Worm (Caenorhabditis elegans) whole organism, L1 larva: Measurements from ENCODE around the gene cup-16.

Source experiments
- C04F5.9 ChIP-seq: sonication (generic microtip); optimal IDR thresholded peaks from 2 replicates; lab custom pipeline; 2016; ENCODE audit warnings: missing genetic modification characterization, missing compliant biosample characterization
- F16B12.6 ChIP-seq: fragments of 150-350 bp; optimal IDR thresholded peaks from 2 replicates; lab custom pipeline; 2014; ENCODE audit warnings: missing biosample characterization, missing genetic modification characterization
- Y116A8C.19 ChIP-seq: sonication (generic microtip); optimal IDR thresholded peaks from 2 replicates; lab custom pipeline; 2016; ENCODE audit warnings: missing compliant biosample characterization, missing genetic modification characterization, borderline replicate concordance
- aha-1 ChIP-seq: fragments of 150-350 bp; optimal IDR thresholded peaks from 2 replicates; lab custom pipeline; 2014; ENCODE audit warnings: missing biosample characterization, missing genetic modification characterization
- alr-1 ChIP-seq: fragments of 200-800 bp; sonication (Bioruptor generic); optimal IDR thresholded peaks from 2 replicates; lab custom pipeline; 2018; ENCODE audit warnings: borderline replicate concordance, mild to moderate bottlenecking, missing genetic modification characterization, missing compliant biosample characterization
- ama-1 ChIP-seq: fragments of 150-350 bp; optimal IDR thresholded peaks from 2 replicates; lab custom pipeline; 2014
- ceh-8 ChIP-seq: fragments of 200-800 bp; sonication (Bioruptor generic); optimal IDR thresholded peaks from 2 replicates; lab custom pipeline; 2018; ENCODE audit warnings: mild to moderate bottlenecking, missing genetic modification characterization, moderate library complexity, missing compliant biosample characterization
- ceh-82 ChIP-seq, 3 experiments: fragments of 150-350 bp in 1 of 3; sonication (generic microtip) in 2 of 3; optimal IDR thresholded peaks; 2 replicates each; lab custom pipeline; 2014 to 2017; ENCODE audit warnings: missing biosample characterization in 3 of 3, missing genetic modification characterization in 3 of 3
- dpl-1 ChIP-seq, 3 experiments: fragments of 150-350 bp in 2 of 3; sonication (generic microtip) in 1 of 3; optimal IDR thresholded peaks; 2 replicates each; lab custom pipeline; 2014 to 2017; ENCODE audit warnings: missing biosample characterization in 3 of 3, missing genetic modification characterization in 3 of 3, missing genetic modification reagents in 3 of 3
- dsc-1 ChIP-seq: sonication (generic microtip); optimal IDR thresholded peaks from 2 replicates; lab custom pipeline; 2016; ENCODE audit warnings: mild to moderate bottlenecking, missing genetic modification characterization, missing compliant biosample characterization
- efl-1 ChIP-seq, 4 experiments: fragments of 150-350 bp; optimal IDR thresholded peaks in 3 of 4; peaks in 1 of 4; 1 replicate in 1 of 4; 2 replicates in 3 of 4; lab custom pipeline; 2014; ENCODE audit warnings: missing biosample characterization in 2 of 4, missing genetic modification characterization in 2 of 4, missing genetic modification reagents in 2 of 4
- efl-3 ChIP-seq: fragments of 200-800 bp; sonication (Bioruptor generic); optimal IDR thresholded peaks from 2 replicates; lab custom pipeline; 2018; ENCODE audit warnings: mild to moderate bottlenecking, missing genetic modification characterization, missing compliant biosample characterization
- elt-3 ChIP-seq, 6 experiments: fragments of 150-350 bp in 1 of 6; sonication (generic microtip); optimal IDR thresholded peaks; 2 replicates each; lab custom pipeline; 2017 to 2018; ENCODE audit warnings: missing biosample characterization in 6 of 6, missing genetic modification characterization in 6 of 6, inconsistent platforms in 1 of 6
- fkh-10 ChIP-seq: sonication (generic microtip); optimal IDR thresholded peaks from 2 replicates; lab custom pipeline; 2017; ENCODE audit warnings: missing biosample characterization, missing genetic modification reagents, missing genetic modification characterization
- fkh-4 ChIP-seq: sonication (generic microtip); optimal IDR thresholded peaks from 2 replicates; lab custom pipeline; 2016; ENCODE audit warnings: missing compliant biosample characterization, missing genetic modification characterization, borderline replicate concordance
- hpl-2 ChIP-seq: fragments of 150-350 bp; optimal IDR thresholded peaks from 2 replicates; lab custom pipeline; 2014; ENCODE audit warnings: missing biosample characterization, missing genetic modification reagents, missing genetic modification characterization
- irx-1 ChIP-seq: sonication (generic microtip); optimal IDR thresholded peaks from 2 replicates; lab custom pipeline; 2016; ENCODE audit warnings: missing genetic modification characterization, missing compliant biosample characterization
- jun-1 ChIP-seq: fragments of 150-350 bp; optimal IDR thresholded peaks from 2 replicates; lab custom pipeline; 2014; ENCODE audit warnings: missing biosample characterization, missing genetic modification reagents, missing genetic modification characterization
- lin-15B ChIP-seq: fragments of 150-350 bp; sonication (generic microtip); optimal IDR thresholded peaks from 3 replicates; lab custom pipeline; 2014; ENCODE audit warnings: missing biosample characterization, missing genetic modification characterization
- lin-35 ChIP-seq, 2 experiments: fragments of 150-350 bp; optimal IDR thresholded peaks; 2 replicates each; lab custom pipeline; 2014; ENCODE audit warnings: missing biosample characterization in 2 of 2, missing genetic modification characterization in 2 of 2, missing genetic modification reagents in 2 of 2
- lin-39 ChIP-seq: fragments of 150-350 bp; optimal IDR thresholded peaks from 2 replicates; lab custom pipeline; 2014; ENCODE audit warnings: missing biosample characterization, missing genetic modification reagents, missing genetic modification characterization
- lsy-2 ChIP-seq, 2 experiments: fragments of 150-350 bp; optimal IDR thresholded peaks; 2 replicates each; lab custom pipeline; 2014; ENCODE audit warnings: missing biosample characterization in 2 of 2, missing genetic modification characterization in 2 of 2
- mab-9 ChIP-seq: fragments of 200-800 bp; sonication (Bioruptor generic); IDR thresholded peaks from 2 replicates; pipeline ENCODE4 v1.3.6; 2022; ENCODE audit warnings: missing genetic modification reagents, missing genetic modification characterization, missing compliant biosample characterization
- mef-2 ChIP-seq: fragments of 150-350 bp; optimal IDR thresholded peaks from 2 replicates; lab custom pipeline; 2014; ENCODE audit warnings: missing biosample characterization, missing genetic modification characterization
- nhr-28 ChIP-seq: fragments of 150-350 bp; optimal IDR thresholded peaks from 2 replicates; lab custom pipeline; 2014; ENCODE audit warnings: missing biosample characterization, missing genetic modification characterization
- nhr-47 ChIP-seq: sonication (generic microtip); optimal IDR thresholded peaks from 2 replicates; lab custom pipeline; 2016; ENCODE audit warnings: mild to moderate bottlenecking, missing genetic modification characterization, moderate library complexity, missing compliant biosample characterization
- nhr-71 ChIP-seq: sonication (generic microtip); optimal IDR thresholded peaks from 2 replicates; lab custom pipeline; 2016; ENCODE audit warnings: mild to moderate bottlenecking, missing genetic modification characterization, moderate library complexity, missing compliant biosample characterization
- nhr-76 ChIP-seq: sonication (generic microtip); optimal IDR thresholded peaks from 2 replicates; lab custom pipeline; 2017; ENCODE audit warnings: missing biosample characterization, missing genetic modification characterization
- nhr-84 ChIP-seq: sonication (generic microtip); optimal IDR thresholded peaks from 2 replicates; lab custom pipeline; 2017; ENCODE audit warnings: missing biosample characterization, missing genetic modification characterization
- pag-3 ChIP-seq: sonication (generic microtip); optimal IDR thresholded peaks from 2 replicates; lab custom pipeline; 2017; ENCODE audit warnings: missing genetic modification characterization, mild to moderate bottlenecking, missing compliant biosample characterization, antibody characterized with exemption, borderline replicate concordance; ENCODE audit not compliant: insufficient read depth
- sptf-1 ChIP-seq: fragments of 150-350 bp; optimal IDR thresholded peaks from 2 replicates; lab custom pipeline; 2014; ENCODE audit warnings: missing biosample characterization, missing genetic modification characterization
- swsn-7 ChIP-seq: sonication (generic microtip); optimal IDR thresholded peaks from 2 replicates; lab custom pipeline; 2016; ENCODE audit warnings: missing genetic modification characterization, missing compliant biosample characterization
- tbx-2 ChIP-seq: sonication (generic microtip); optimal IDR thresholded peaks from 2 replicates; lab custom pipeline; 2016; ENCODE audit warnings: missing genetic modification characterization, missing compliant biosample characterization
- tlp-1 ChIP-seq: fragments of 150-350 bp; optimal IDR thresholded peaks from 2 replicates; lab custom pipeline; 2014; ENCODE audit warnings: missing biosample characterization, missing genetic modification characterization
- unc-130 ChIP-seq: fragments of 150-350 bp; optimal IDR thresholded peaks from 2 replicates; lab custom pipeline; 2017; ENCODE audit warnings: missing biosample characterization, missing genetic modification characterization, inconsistent platforms
- unc-30 ChIP-seq: sonication (generic microtip); optimal IDR thresholded peaks from 2 replicates; lab custom pipeline; 2017; ENCODE audit warnings: missing biosample characterization, missing genetic modification characterization
- unc-62 ChIP-seq: fragments of 150-350 bp; optimal IDR thresholded peaks from 2 replicates; lab custom pipeline; 2014; ENCODE audit warnings: missing biosample characterization, missing genetic modification reagents, missing genetic modification characterization
- xbp-1 ChIP-seq: sonication (generic microtip); optimal IDR thresholded peaks from 2 replicates; lab custom pipeline; 2016; ENCODE audit warnings: missing genetic modification characterization, missing compliant biosample characterization
- ztf-4 ChIP-seq: fragments of 150-350 bp; optimal IDR thresholded peaks from 2 replicates; lab custom pipeline; 2014; ENCODE audit warnings: missing biosample characterization, missing genetic modification characterization

Gene cup-16

ce11 chrII:8747246-8747938, 40.4 kb downstream of the cup-16 start (continued):
- TF ChIP-seq ceh-8 (GFP tag; lab: Kevin White, UChicago) (no peak), xbp-1 (tag; lab: Kevin White, UChicago) (no peak), mab-9 (GFP tag; lab: Robert Waterston, UW) (no peak), ztf-4 (peak; percentile 67), lin-35 (GFP tag; optimal IDR thresholded peaks at IDR 0.05; lab: Kevin White, UChicago) (peak in 1 of 2 experiments; percentile 65), pag-3 (tag; lab: Kevin White, UChicago) (no peak), aha-1 (no peak), unc-62 (GFP tag; lab: Kevin White, UChicago) (no peak), fkh-4 (tag; lab: Kevin White, UChicago) (no peak), swsn-7 (tag; lab: Kevin White, UChicago) (no peak), dsc-1 (tag; lab: Kevin White, UChicago) (peak; percentile 2), irx-1 (tag; lab: Kevin White, UChicago) (no peak), nhr-84 (no peak), lin-15B (tag; lab: Kevin White, UChicago) (no peak), nhr-76 (tag; lab: Kevin White, UChicago) (no peak), F16B12.6 (no peak), hpl-2 (GFP tag; lab: Kevin White, UChicago) (peak; percentile 23), ceh-82 (tag; optimal IDR thresholded peaks at IDR 0.05; lab: Kevin White, UChicago) (no peak), tbx-2 (peak; percentile 41), nhr-47 (tag; lab: Kevin White, UChicago) (peak; percentile 73), efl-3 (GFP tag; lab: Kevin White, UChicago) (no peak), unc-30 (tag; lab: Kevin White, UChicago) (no peak), elt-3 (tag; optimal IDR thresholded peaks at IDR 0.05; lab: Kevin White, UChicago) (peak in 3 of 6 experiments; percentile 19 to 74 (median 38)), nhr-71 (tag; lab: Kevin White, UChicago) (peak; percentile 63), fkh-10 (GFP tag; lab: Kevin White, UChicago) (no peak), tlp-1 (tag; lab: Kevin White, UChicago) (no peak), C04F5.9 (peak; percentile 21), dpl-1 (GFP tag; optimal IDR thresholded peaks at IDR 0.05; lab: Kevin White, UChicago) (no peak), unc-130 (tag; lab: Kevin White, UChicago) (no peak), alr-1 (tag; lab: Kevin White, UChicago) (no peak), mef-2 (no peak), Y116A8C.19 (no peak), nhr-28 (no peak), lin-39 (no peak), lsy-2 (tag; optimal IDR thresholded peaks at IDR 0.05; lab: Kevin White, UChicago) (peak in 1 of 2 experiments; percentile 46)

DNA sequence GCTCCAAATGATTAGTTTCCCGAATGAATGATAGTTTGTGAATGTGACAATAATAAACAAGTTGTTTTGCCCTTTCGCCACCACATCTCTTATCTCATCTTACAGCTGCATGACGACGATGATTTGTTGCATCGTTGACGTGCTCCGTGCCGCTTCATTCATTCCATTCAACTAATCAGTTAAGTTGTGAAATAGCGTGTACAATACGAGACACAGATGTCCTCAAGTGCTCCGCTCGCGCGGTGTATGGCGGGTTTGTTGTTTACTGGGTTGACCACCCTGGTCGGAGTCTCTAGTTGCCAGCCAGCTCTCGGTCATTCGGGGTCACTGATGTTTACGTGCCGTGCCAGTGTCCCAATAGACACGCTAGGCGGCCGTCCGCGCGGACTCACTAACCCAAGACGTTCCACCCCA, 41.0 kb downstream of the cup-16 start:
- TF ChIP-seq nhr-28 (no peak), unc-130 (tag; lab: Kevin White, UChicago) (no peak), sptf-1 (tag; lab: Kevin White, UChicago) (no peak), nhr-71 (tag; lab: Kevin White, UChicago) (no peak), ama-1 (no peak), lsy-2 (tag; optimal IDR thresholded peaks at IDR 0.05; lab: Kevin White, UChicago) (no peak), lin-39 (no peak), tbx-2 (no peak), jun-1 (no peak)

DNA sequence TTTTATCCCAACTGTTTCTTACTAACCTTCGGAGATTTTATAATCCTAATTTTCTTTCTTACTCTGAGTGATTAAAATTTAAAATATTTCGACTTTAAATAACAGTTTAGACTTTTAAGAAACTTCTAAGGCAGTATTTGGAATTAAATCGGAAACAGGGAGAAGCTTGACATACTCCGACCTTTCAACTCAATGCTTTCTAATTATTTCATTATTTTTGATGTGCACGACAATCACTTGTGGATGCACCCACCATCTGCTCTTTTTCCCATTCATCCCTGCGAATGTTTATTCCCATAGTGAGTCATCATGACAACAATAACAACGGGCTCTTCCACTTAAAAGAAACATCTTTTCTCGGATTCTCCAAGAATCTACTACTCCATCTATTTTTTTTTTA, 41.7 kb downstream of the cup-16 start:
- TF ChIP-seq efl-1 (optimal IDR thresholded peaks at IDR 0.05; lab: Kevin White, UChicago) = no peak
- TF ChIP-seq efl-1 (GFP tag; optimal IDR thresholded peaks at IDR 0.05 in 1 of 2; lab: Kevin White, UChicago) = peak in 1 of 2 experiments; percentile 64
- no peak for TF ChIP-seq irx-1 (tag; lab: Kevin White, UChicago)
- TF ChIP-seq, all 84 proteins: peak for 1
